Worm (Caenorhabditis elegans): ENCODE results near the gene pals-17.
"Not testable (repeated sequence)": the region's sequence is repeated elsewhere in the genome, so short reads cannot be mapped to it uniquely, and the experiment has no call there.

DNA sequence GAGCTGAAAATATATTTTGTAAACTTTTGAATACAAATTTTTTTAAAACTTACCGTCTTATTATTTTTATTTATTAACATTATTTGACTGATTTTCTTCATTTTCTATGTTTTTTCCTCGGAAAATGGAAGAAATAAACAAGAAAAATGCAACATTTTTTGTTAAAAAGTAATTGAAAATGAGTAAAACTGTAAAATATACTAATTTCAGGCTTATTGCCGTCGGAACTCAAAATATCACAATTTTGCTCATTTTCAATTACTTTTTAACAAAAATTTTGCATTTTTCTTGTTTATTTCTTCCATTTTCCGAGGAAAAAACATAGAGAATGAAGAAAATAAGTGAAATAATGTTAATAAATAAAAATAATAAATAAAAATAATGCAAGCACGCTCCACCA lies 16.2 kb downstream of the pals-17 start, which contains the start of gene Y82E9BR.10:
- not testable (repeated sequence) for TF ChIP-seq zip-8 (tag; optimal IDR thresholded peaks at IDR 0.05); sem-2 (GFP tag; optimal IDR thresholded peaks at IDR 0.05); mep-1 (tag; optimal IDR thresholded peaks at IDR 0.05); elt-1 (tag; optimal IDR thresholded peaks at IDR 0.05; ENCODE audit: borderline replicate concordance, insufficient read depth)

Data from whole organism, mixed stage, embryonic.